Fruit fly (Drosophila melanogaster) whole organism, embryonic: Measurements from ENCODE around the gene Octbeta2R.
A peak's percentile ranks its signal among the peaks of the same experiment; 100 is the strongest.

Experiments
- C15 ChIP-seq: fragments of 200-800 bp; sonication (Bioruptor generic); IDR thresholded peaks from 3 replicates; pipeline ENCODE4 v1.3.6; 2022; ENCODE audit warnings: missing biosample characterization, missing genetic modification characterization
- CG10209 ChIP-seq: fragments of 200-800 bp; sonication (Bioruptor generic); optimal IDR thresholded peaks from 3 replicates; lab custom pipeline; 2017; ENCODE audit warnings: missing biosample characterization, mild to moderate bottlenecking, missing genetic modification characterization, missing genetic modification reagents
- CG10565 ChIP-seq: fragments of 200-800 bp; sonication (Bioruptor generic); optimal IDR thresholded peaks from 3 replicates; lab custom pipeline; 2016; ENCODE audit warnings: missing biosample characterization, mild to moderate bottlenecking, missing genetic modification characterization
- CG10654 ChIP-seq: fragments of 200-800 bp; sonication (Bioruptor generic); optimal IDR thresholded peaks from 2 replicates; lab custom pipeline; 2016; ENCODE audit warnings: missing biosample characterization, missing genetic modification characterization
- CG12155 ChIP-seq: fragments of 200-800 bp; sonication (Bioruptor generic); optimal IDR thresholded peaks from 3 replicates; lab custom pipeline; 2016; ENCODE audit warnings: missing biosample characterization, missing genetic modification characterization
- CG14441 ChIP-seq: fragments of 200-800 bp; sonication (Bioruptor generic); IDR thresholded peaks from 2 replicates; pipeline ENCODE4 v1.3.6; 2022; ENCODE audit warnings: missing biosample characterization, missing genetic modification characterization
- CG15514 ChIP-seq: fragments of 200-800 bp; sonication (Bioruptor generic); optimal IDR thresholded peaks from 3 replicates; lab custom pipeline; 2017; ENCODE audit warnings: missing biosample characterization, missing genetic modification characterization, mild to moderate bottlenecking, moderate library complexity, missing genetic modification reagents
- CG15696 ChIP-seq: fragments of 200-800 bp; sonication (Bioruptor generic); optimal IDR thresholded peaks from 2 replicates; lab custom pipeline; 2019; ENCODE audit warnings: missing biosample characterization, mild to moderate bottlenecking, missing genetic modification characterization, moderate library complexity
- CG17385 ChIP-seq: fragments of 200-800 bp; sonication (Bioruptor generic); optimal IDR thresholded peaks from 3 replicates; lab custom pipeline; 2018; ENCODE audit warnings: missing biosample characterization, mild to moderate bottlenecking, missing genetic modification characterization
- CG2116 ChIP-seq: fragments of 200-800 bp; sonication (Bioruptor generic); optimal IDR thresholded peaks from 3 replicates; lab custom pipeline; 2018; ENCODE audit warnings: missing biosample characterization, mild to moderate bottlenecking, missing genetic modification characterization
- CG2120 ChIP-seq: fragments of 200-800 bp; sonication (Bioruptor generic); optimal IDR thresholded peaks from 3 replicates; lab custom pipeline; 2016; ENCODE audit warnings: missing biosample characterization, missing genetic modification characterization
- CG2712 ChIP-seq: fragments of 200-800 bp; optimal IDR thresholded peaks from 3 replicates; lab custom pipeline; 2019; ENCODE audit warnings: missing biosample characterization, mild to moderate bottlenecking, missing genetic modification characterization, moderate library complexity
- CG30020 ChIP-seq: fragments of 200-800 bp; optimal IDR thresholded peaks from 2 replicates; lab custom pipeline; 2019; ENCODE audit warnings: missing biosample characterization, mild to moderate bottlenecking, missing genetic modification characterization, moderate library complexity
- CG34224 ChIP-seq: fragments of 200-800 bp; sonication (Bioruptor generic); IDR thresholded peaks from 3 replicates; pipeline ENCODE4 v1.3.6; 2022; ENCODE audit warnings: missing biosample characterization, missing genetic modification characterization; ENCODE audit not compliant: partially characterized antibody
- CG3838 ChIP-seq: fragments of 200-800 bp; sonication (Bioruptor generic); optimal IDR thresholded peaks from 3 replicates; lab custom pipeline; 2016; ENCODE audit warnings: missing biosample characterization, missing genetic modification characterization
- CG4424 ChIP-seq: fragments of 200-800 bp; sonication (Bioruptor generic); optimal IDR thresholded peaks from 3 replicates; lab custom pipeline; 2016; ENCODE audit warnings: missing biosample characterization, missing genetic modification characterization
- CG8388 ChIP-seq: fragments of 200-800 bp; sonication (Bioruptor generic); optimal IDR thresholded peaks from 2 replicates; lab custom pipeline; 2019; ENCODE audit warnings: missing biosample characterization, mild to moderate bottlenecking, missing genetic modification characterization, moderate library complexity
- CG9817 ChIP-seq: fragments of 200-800 bp; sonication (Bioruptor generic); optimal IDR thresholded peaks from 2 replicates; lab custom pipeline; 2018; ENCODE audit warnings: missing biosample characterization, mild to moderate bottlenecking, missing genetic modification characterization, moderate library complexity
- CTCF ChIP-seq: fragments of 200-800 bp; sonication (Bioruptor generic); optimal IDR thresholded peaks from 2 replicates; lab custom pipeline; 2017; ENCODE audit warnings: missing biosample characterization, mild to moderate bottlenecking, missing genetic modification characterization, moderate library complexity
- Chrac-16 ChIP-seq: fragments of 200-800 bp; sonication (Bioruptor generic); optimal IDR thresholded peaks from 3 replicates; lab custom pipeline; 2016; ENCODE audit warnings: missing biosample characterization, missing genetic modification characterization
- D ChIP-seq, 2 experiments: fragments of 200-800 bp in 1 of 2; fragments of >200 bp in 1 of 2; sonication (Bioruptor generic) in 1 of 2; optimal IDR thresholded peaks; 2 replicates in 1 of 2; 3 replicates in 1 of 2; lab custom pipeline; 2017; ENCODE audit warnings: mild to moderate bottlenecking in 1 of 2, missing biosample characterization in 1 of 2, missing genetic modification characterization in 1 of 2, missing genetic modification reagents in 1 of 2
- Dp ChIP-seq: fragments of 200-800 bp; sonication (Bioruptor generic); optimal IDR thresholded peaks from 2 replicates; lab custom pipeline; 2018; ENCODE audit warnings: missing biosample characterization, mild to moderate bottlenecking, missing genetic modification characterization, moderate library complexity
- Drgx ChIP-seq: fragments of 200-800 bp; sonication (Bioruptor generic); IDR thresholded peaks from 2 replicates; pipeline ENCODE4 v1.3.6; 2022; ENCODE audit warnings: missing biosample characterization, missing genetic modification characterization
- E2f1 ChIP-seq: fragments of 200-800 bp; sonication (Bioruptor generic); IDR thresholded peaks from 2 replicates; pipeline ENCODE4 v1.3.6; 2022; ENCODE audit warnings: missing biosample characterization, missing genetic modification characterization
- E2f2 ChIP-seq: fragments of 200-800 bp; sonication (Bioruptor generic); IDR thresholded peaks from 2 replicates; pipeline ENCODE4 v1.3.6; 2022; ENCODE audit warnings: missing biosample characterization, missing genetic modification characterization
- Eip74EF ChIP-seq, 2 experiments: fragments of 200-800 bp in 1 of 2; fragments of >200 bp in 1 of 2; sonication (Bioruptor generic) in 1 of 2; optimal IDR thresholded peaks; 2 replicates each; lab custom pipeline; 2017 to 2019; ENCODE audit warnings: missing biosample characterization in 2 of 2, missing genetic modification characterization in 2 of 2, mild to moderate bottlenecking in 1 of 2, moderate library complexity in 1 of 2
- Hr3 ChIP-seq: fragments of 200-800 bp; sonication (Bioruptor generic); optimal IDR thresholded peaks from 3 replicates; lab custom pipeline; 2016; ENCODE audit warnings: missing biosample characterization, missing genetic modification characterization
- MBD-R2 ChIP-seq: fragments of 200-800 bp; sonication (Bioruptor generic); IDR thresholded peaks from 2 replicates; pipeline ENCODE4 v1.3.6; 2022; ENCODE audit warnings: missing biosample characterization, missing genetic modification characterization
- Rfx ChIP-seq: fragments of 200-800 bp; sonication (Bioruptor generic); IDR thresholded peaks from 2 replicates; pipeline ENCODE4 v1.3.6; 2022; ENCODE audit warnings: missing biosample characterization, missing genetic modification characterization
- Scr ChIP-seq: fragments of 200-800 bp; sonication (Bioruptor generic); IDR thresholded peaks from 2 replicates; pipeline ENCODE4 v1.3.6; 2022; ENCODE audit warnings: missing biosample characterization, missing genetic modification characterization; ENCODE audit not compliant: partially characterized antibody
- Sin3A ChIP-seq: fragments of >200 bp; optimal IDR thresholded peaks from 2 replicates; lab custom pipeline; 2018
- bcd ChIP-seq: fragments of 200-800 bp; sonication (Bioruptor generic); optimal IDR thresholded peaks from 2 replicates; lab custom pipeline; 2017; ENCODE audit warnings: missing biosample characterization, mild to moderate bottlenecking, missing genetic modification characterization
- fd3F ChIP-seq: fragments of 200-800 bp; sonication (Bioruptor generic); optimal IDR thresholded peaks from 2 replicates; lab custom pipeline; 2018; ENCODE audit warnings: missing biosample characterization, mild to moderate bottlenecking, missing genetic modification characterization, moderate library complexity
- gcm2 ChIP-seq: fragments of 200-800 bp; sonication (Bioruptor generic); optimal IDR thresholded peaks from 2 replicates; lab custom pipeline; 2016; ENCODE audit warnings: missing biosample characterization, missing genetic modification characterization
- hb ChIP-seq: fragments of 200-800 bp; sonication (Bioruptor generic); IDR thresholded peaks from 3 replicates; pipeline ENCODE4 v1.3.6; 2022; ENCODE audit warnings: missing biosample characterization, missing genetic modification characterization; ENCODE audit not compliant: partially characterized antibody
- hth ChIP-seq: fragments of >200 bp; optimal IDR thresholded peaks from 2 replicates; lab custom pipeline; 2017; ENCODE audit warnings: inconsistent platforms
- inv ChIP-seq: fragments of 200-800 bp; sonication (Bioruptor generic); IDR thresholded peaks from 2 replicates; pipeline ENCODE4 v1.3.6; 2022; ENCODE audit warnings: missing biosample characterization, missing genetic modification characterization; ENCODE audit not compliant: partially characterized antibody
- kay ChIP-seq: fragments of 200-800 bp; sonication (Bioruptor generic); optimal IDR thresholded peaks from 2 replicates; lab custom pipeline; 2016; ENCODE audit warnings: missing biosample characterization, missing genetic modification characterization
- lbe ChIP-seq: fragments of 200-800 bp; sonication (Bioruptor generic); optimal IDR thresholded peaks from 2 replicates; lab custom pipeline; 2016; ENCODE audit warnings: missing biosample characterization, mild to moderate bottlenecking, missing genetic modification characterization
- lov ChIP-seq, 2 experiments: fragments of 200-800 bp in 1 of 2; fragments of >200 bp in 1 of 2; sonication (Bioruptor generic) in 1 of 2; IDR thresholded peaks in 1 of 2; optimal IDR thresholded peaks in 1 of 2; 2 replicates in 1 of 2; 3 replicates in 1 of 2; pipeline versions ENCODE4 v1.3.6 to Lab custom; 2017 to 2022; ENCODE audit warnings: missing biosample characterization in 1 of 2, missing genetic modification characterization in 1 of 2
- maf-S ChIP-seq: fragments of 200-800 bp; sonication (Bioruptor generic); optimal IDR thresholded peaks from 2 replicates; lab custom pipeline; 2016; ENCODE audit warnings: missing biosample characterization, missing genetic modification characterization
- nerfin-1 ChIP-seq: fragments of 200-800 bp; sonication (Bioruptor generic); optimal IDR thresholded peaks from 3 replicates; lab custom pipeline; 2019; ENCODE audit warnings: missing biosample characterization, mild to moderate bottlenecking, missing genetic modification characterization, moderate library complexity
- otp ChIP-seq: fragments of 200-800 bp; sonication (Bioruptor generic); IDR thresholded peaks from 3 replicates; pipeline ENCODE4, ENCODE4 v1.3.6; 2022; ENCODE audit warnings: missing biosample characterization, missing genetic modification characterization
- pzg ChIP-seq: fragments of 200-800 bp; sonication (Bioruptor generic); optimal IDR thresholded peaks from 3 replicates; lab custom pipeline; 2018; ENCODE audit warnings: missing biosample characterization, mild to moderate bottlenecking, missing genetic modification characterization, moderate library complexity
- sens ChIP-seq: fragments of 200-800 bp; sonication (Bioruptor generic); peaks from one replicate; lab custom pipeline; 2016; ENCODE audit warnings: missing biosample characterization, missing genetic modification characterization
- slou ChIP-seq: fragments of 200-800 bp; sonication (Bioruptor generic); optimal IDR thresholded peaks from 3 replicates; lab custom pipeline; 2016; ENCODE audit warnings: missing biosample characterization, missing genetic modification characterization
- stwl ChIP-seq: fragments of 200-800 bp; sonication (Bioruptor generic); optimal IDR thresholded peaks from 3 replicates; lab custom pipeline; 2018; ENCODE audit warnings: missing biosample characterization, mild to moderate bottlenecking, missing genetic modification characterization, moderate library complexity
- tap ChIP-seq: fragments of 200-800 bp; optimal IDR thresholded peaks from 3 replicates; lab custom pipeline; 2019; ENCODE audit warnings: missing biosample characterization, mild to moderate bottlenecking, missing genetic modification characterization, moderate library complexity
- toy ChIP-seq: fragments of 200-800 bp; sonication (Bioruptor generic); IDR thresholded peaks from 2 replicates; pipeline ENCODE4 v1.3.6; 2022; ENCODE audit warnings: missing biosample characterization, missing genetic modification characterization
- trem ChIP-seq: fragments of 200-800 bp; optimal IDR thresholded peaks from 3 replicates; lab custom pipeline; 2019; ENCODE audit warnings: missing biosample characterization, mild to moderate bottlenecking, missing genetic modification characterization, moderate library complexity
- wdn ChIP-seq: fragments of 200-800 bp; sonication (Bioruptor generic); IDR thresholded peaks from 2 replicates; pipeline ENCODE4 v1.3.6; 2022; ENCODE audit warnings: missing biosample characterization, missing genetic modification characterization

Octbeta2R gene

dm6 chr3R:12630369-12630768, 34.8 kb upstream of the Octbeta2R start, which contains the start of gene Not10 (continued):
- TF ChIP-seq CG12155 (GFP tag; lab: Kevin White, UChicago) (peak; percentile 38), CG9817 (tag; lab: Kevin White, UChicago) (peak; percentile 52), Eip74EF (GFP tag; optimal IDR thresholded peaks at IDR 0.05; lab: Kevin White, UChicago) (no peak), sens (peak; percentile 13), slou (GFP tag; lab: Kevin White, UChicago) (no peak), tap (tag; lab: Kevin White, UChicago) (no peak), kay (GFP tag; lab: Kevin White, UChicago) (peak; percentile 14), toy (GFP tag; lab: Robert Waterston, UW) (no peak), otp (no peak), CG2712 (peak; percentile 62), E2f1 (GFP tag; lab: Robert Waterston, UW) (peak; percentile 23; the same call in 1 of the 2 replicates), hb (GFP tag; lab: Robert Waterston, UW) (peak; percentile 59; the same call in 1 of the 3 replicates), CG10654 (GFP tag; lab: Kevin White, UChicago) (peak; percentile 10), inv (GFP tag; lab: Robert Waterston, UW) (peak; percentile 61), Sin3A (lab: Kevin White, UChicago) (no peak), bcd (peak; percentile 23), maf-S (no peak), CG3838 (no peak), CG2120 (peak; percentile 25), Scr (GFP tag; lab: Robert Waterston, UW) (peak; percentile 78), CG10209 (GFP tag; lab: Kevin White, UChicago) (peak; percentile 30), lbe (GFP tag; lab: Kevin White, UChicago) (no peak), Drgx (GFP tag; lab: Robert Waterston, UW) (no peak), Hr3 (peak; percentile 59), trem (tag; lab: Kevin White, UChicago) (peak; percentile 73), CG34224 (GFP tag; lab: Robert Waterston, UW) (peak; percentile 77), nerfin-1 (tag; lab: Kevin White, UChicago) (peak; percentile 35), Rfx (GFP tag; lab: Robert Waterston, UW) (peak; percentile 52), Dp (GFP tag; lab: Kevin White, UChicago) (peak; percentile 83), hth (lab: Kevin White, UChicago) (no peak), pzg (GFP tag; lab: Kevin White, UChicago) (peak; percentile 45), CG17385 (GFP tag; lab: Kevin White, UChicago) (no peak), CG15696 (tag; lab: Kevin White, UChicago) (peak; percentile 60), stwl (tag; lab: Kevin White, UChicago) (peak; percentile 55), MBD-R2 (GFP tag; lab: Robert Waterston, UW) (peak; percentile 68), CG15514 (GFP tag; lab: Kevin White, UChicago) (peak; percentile 73), CG2116 (GFP tag; lab: Kevin White, UChicago) (peak; percentile 56), CTCF (GFP tag; lab: Kevin White, UChicago) (peak; percentile 85), fd3F (GFP tag; lab: Kevin White, UChicago) (peak; percentile 32), gcm2 (GFP tag; lab: Kevin White, UChicago) (no peak), CG10565 (GFP tag; lab: Kevin White, UChicago) (no peak), lov (optimal IDR thresholded peaks at IDR 0.05; lab: Kevin White, UChicago) (no peak), lov (GFP tag; IDR thresholded peaks at IDR 0.05; lab: Robert Waterston, UW) (no peak), C15 (no peak), wdn (GFP tag; lab: Robert Waterston, UW) (no peak), CG8388 (GFP tag; lab: Kevin White, UChicago) (peak; percentile 5), CG4424 (GFP tag; lab: Kevin White, UChicago) (peak; percentile 31), CG14441 (no peak), Chrac-16 (peak; percentile 38), D (optimal IDR thresholded peaks at IDR 0.05; lab: Kevin White, UChicago) (no peak), D (GFP tag; optimal IDR thresholded peaks at IDR 0.05; lab: Kevin White, UChicago) (no peak), CG30020 (tag; lab: Kevin White, UChicago) (peak; percentile 61), E2f2 (GFP tag; lab: Robert Waterston, UW) (peak; percentile 91)
